Fruit fly (Drosophila melanogaster) whole organism, embryonic: ENCODE measurements around the gene Cyp4d21.
A peak's percentile ranks its signal among the peaks of the same experiment; 100 is the strongest.

ENCODE experiments used
- Awh ChIP-seq: fragments of 200-800 bp; sonication (Bioruptor generic); IDR thresholded peaks from 2 replicates; pipeline ENCODE4, ENCODE4 v1.3.6; 2022; ENCODE audit warnings: missing biosample characterization, missing genetic modification characterization
- CG10366 ChIP-seq: fragments of 200-800 bp; sonication (Bioruptor generic); IDR thresholded peaks from 2 replicates; pipeline ENCODE4 v1.3.6; 2022; ENCODE audit warnings: missing biosample characterization, missing genetic modification characterization
- CG12299 ChIP-seq: fragments of 200-800 bp; sonication (Bioruptor generic); optimal IDR thresholded peaks from 2 replicates; lab custom pipeline; 2018; ENCODE audit warnings: missing biosample characterization, mild to moderate bottlenecking, missing genetic modification characterization
- CG13287 ChIP-seq: fragments of 200-800 bp; sonication (Bioruptor generic); IDR thresholded peaks from 2 replicates; pipeline ENCODE4 v1.3.6; 2022; ENCODE audit warnings: missing biosample characterization, missing genetic modification characterization; ENCODE audit not compliant: partially characterized antibody
- CG14441 ChIP-seq: fragments of 200-800 bp; sonication (Bioruptor generic); IDR thresholded peaks from 2 replicates; pipeline ENCODE4 v1.3.6; 2022; ENCODE audit warnings: missing biosample characterization, missing genetic modification characterization
- CG16815 ChIP-seq: fragments of 200-800 bp; sonication (Bioruptor generic); optimal IDR thresholded peaks from 3 replicates; lab custom pipeline; 2017; ENCODE audit warnings: missing biosample characterization, mild to moderate bottlenecking, missing genetic modification characterization
- CG16863 ChIP-seq: fragments of 200-800 bp; sonication (Bioruptor generic); optimal IDR thresholded peaks from 3 replicates; lab custom pipeline; 2016; ENCODE audit warnings: missing biosample characterization, missing genetic modification characterization
- CG17359 ChIP-seq: fragments of 200-800 bp; sonication (Bioruptor generic); optimal IDR thresholded peaks from 3 replicates; lab custom pipeline; 2018; ENCODE audit warnings: missing biosample characterization, mild to moderate bottlenecking, missing genetic modification characterization, moderate library complexity
- CG17385 ChIP-seq: fragments of 200-800 bp; sonication (Bioruptor generic); optimal IDR thresholded peaks from 3 replicates; lab custom pipeline; 2018; ENCODE audit warnings: missing biosample characterization, mild to moderate bottlenecking, missing genetic modification characterization
- CG17568 ChIP-seq: fragments of 200-800 bp; sonication (Bioruptor generic); optimal IDR thresholded peaks from 2 replicates; lab custom pipeline; 2018; ENCODE audit warnings: missing biosample characterization, mild to moderate bottlenecking, missing genetic modification characterization, moderate library complexity
- CG2889 ChIP-seq: fragments of 200-800 bp; sonication (Bioruptor generic); IDR thresholded peaks from 3 replicates; pipeline ENCODE4 v1.3.6; 2022; ENCODE audit warnings: missing biosample characterization, missing genetic modification characterization
- CG30403 ChIP-seq: fragments of 200-800 bp; sonication (Bioruptor generic); optimal IDR thresholded peaks from 3 replicates; lab custom pipeline; 2016; ENCODE audit warnings: missing biosample characterization, missing genetic modification characterization
- CG34224 ChIP-seq: fragments of 200-800 bp; sonication (Bioruptor generic); IDR thresholded peaks from 3 replicates; pipeline ENCODE4 v1.3.6; 2022; ENCODE audit warnings: missing biosample characterization, missing genetic modification characterization; ENCODE audit not compliant: partially characterized antibody
- CG3838 ChIP-seq: fragments of 200-800 bp; sonication (Bioruptor generic); optimal IDR thresholded peaks from 3 replicates; lab custom pipeline; 2016; ENCODE audit warnings: missing biosample characterization, missing genetic modification characterization
- CG6272 ChIP-seq: fragments of 200-800 bp; sonication (Bioruptor generic); IDR thresholded peaks from 2 replicates; pipeline ENCODE4 v1.3.6; 2022; ENCODE audit warnings: missing biosample characterization, missing genetic modification characterization
- CG7271 ChIP-seq: fragments of 200-800 bp; sonication (Bioruptor generic); optimal IDR thresholded peaks from 2 replicates; lab custom pipeline; 2018; ENCODE audit warnings: missing biosample characterization, mild to moderate bottlenecking, missing genetic modification characterization, moderate library complexity
- CG7372 ChIP-seq: fragments of 200-800 bp; sonication (Bioruptor generic); IDR thresholded peaks from 2 replicates; pipeline ENCODE4 v1.3.6; 2022; ENCODE audit warnings: missing biosample characterization, missing genetic modification characterization
- CG7556 ChIP-seq: fragments of 200-800 bp; sonication (Bioruptor generic); optimal IDR thresholded peaks from 2 replicates; lab custom pipeline; 2017; ENCODE audit warnings: missing biosample characterization, mild to moderate bottlenecking, missing genetic modification characterization
- CG9437 ChIP-seq: fragments of 200-800 bp; sonication (Bioruptor generic); optimal IDR thresholded peaks from 2 replicates; lab custom pipeline; 2018; ENCODE audit warnings: missing biosample characterization, mild to moderate bottlenecking, missing genetic modification characterization
- CG9727 ChIP-seq: fragments of 200-800 bp; sonication (Bioruptor generic); optimal IDR thresholded peaks from 3 replicates; lab custom pipeline; 2017; ENCODE audit warnings: missing biosample characterization, mild to moderate bottlenecking, missing genetic modification characterization
- CG9797 ChIP-seq: fragments of 200-800 bp; sonication (Bioruptor generic); optimal IDR thresholded peaks from 3 replicates; lab custom pipeline; 2018; ENCODE audit warnings: missing biosample characterization, mild to moderate bottlenecking, missing genetic modification characterization
- D19B ChIP-seq: fragments of 200-800 bp; sonication (Bioruptor generic); optimal IDR thresholded peaks from 2 replicates; lab custom pipeline; 2017; ENCODE audit warnings: missing biosample characterization, mild to moderate bottlenecking, missing genetic modification characterization
- Dad ChIP-seq: fragments of 200-800 bp; sonication (Bioruptor generic); optimal IDR thresholded peaks from 3 replicates; lab custom pipeline; 2016; ENCODE audit warnings: missing biosample characterization, missing genetic modification characterization
- Dp ChIP-seq: fragments of 200-800 bp; sonication (Bioruptor generic); optimal IDR thresholded peaks from 2 replicates; lab custom pipeline; 2018; ENCODE audit warnings: missing biosample characterization, mild to moderate bottlenecking, missing genetic modification characterization, moderate library complexity
- E2f2 ChIP-seq: fragments of 200-800 bp; sonication (Bioruptor generic); IDR thresholded peaks from 2 replicates; pipeline ENCODE4 v1.3.6; 2022; ENCODE audit warnings: missing biosample characterization, missing genetic modification characterization
- Ets65A ChIP-seq: fragments of 200-800 bp; sonication (Bioruptor generic); peaks from one replicate; lab custom pipeline; 2016; ENCODE audit warnings: missing biosample characterization, missing genetic modification characterization
- Gsc ChIP-seq: fragments of 200-800 bp; sonication (Bioruptor generic); IDR thresholded peaks from 2 replicates; pipeline ENCODE4 v1.3.6; 2022; ENCODE audit warnings: missing biosample characterization, missing genetic modification characterization
- Hr51 ChIP-seq, 2 experiments: fragments of 200-800 bp; sonication (Bioruptor generic); optimal IDR thresholded peaks; 2 replicates in 1 of 2; 3 replicates in 1 of 2; lab custom pipeline; 2016 to 2018; ENCODE audit warnings: missing biosample characterization in 2 of 2, missing genetic modification characterization in 2 of 2, mild to moderate bottlenecking in 1 of 2, moderate library complexity in 1 of 2
- Oaz ChIP-seq: fragments of 200-800 bp; sonication (Bioruptor generic); IDR thresholded peaks from 2 replicates; pipeline ENCODE4 v1.3.6; 2022; ENCODE audit warnings: missing biosample characterization, missing genetic modification characterization
- Scr ChIP-seq: fragments of 200-800 bp; sonication (Bioruptor generic); IDR thresholded peaks from 2 replicates; pipeline ENCODE4 v1.3.6; 2022; ENCODE audit warnings: missing biosample characterization, missing genetic modification characterization; ENCODE audit not compliant: partially characterized antibody
- Sox100B ChIP-seq: fragments of 200-800 bp; sonication (Bioruptor generic); optimal IDR thresholded peaks from 3 replicates; lab custom pipeline; 2018; ENCODE audit warnings: missing biosample characterization, mild to moderate bottlenecking, missing genetic modification characterization
- Xrp1 ChIP-seq: fragments of 200-800 bp; sonication (Bioruptor generic); IDR thresholded peaks from 2 replicates; pipeline ENCODE4 v1.3.6; 2022; ENCODE audit warnings: missing biosample characterization, missing genetic modification characterization
- ato ChIP-seq: fragments of 200-800 bp; sonication (Bioruptor generic); IDR thresholded peaks from 2 replicates; pipeline ENCODE4 v1.3.6; 2022; ENCODE audit warnings: missing biosample characterization, missing genetic modification characterization; ENCODE audit not compliant: partially characterized antibody
- bab2 ChIP-seq: fragments of 200-800 bp; sonication (Bioruptor generic); optimal IDR thresholded peaks from 2 replicates; lab custom pipeline; 2016; ENCODE audit warnings: missing biosample characterization, missing genetic modification characterization
- corto ChIP-seq: fragments of 200-800 bp; sonication (Bioruptor generic); optimal IDR thresholded peaks from 2 replicates; lab custom pipeline; 2016; ENCODE audit warnings: missing biosample characterization, mild to moderate bottlenecking, missing genetic modification characterization, moderate library complexity
- croc ChIP-seq: fragments of 200-800 bp; sonication (Bioruptor generic); conservative IDR thresholded peaks from 3 replicates; pipeline ENCODE4 v1.3.6; 2022; ENCODE audit warnings: missing biosample characterization, missing genetic modification characterization
- dmrt99B ChIP-seq: fragments of 200-800 bp; sonication (Bioruptor generic); optimal IDR thresholded peaks from 2 replicates; lab custom pipeline; 2018; ENCODE audit warnings: missing biosample characterization, mild to moderate bottlenecking, missing genetic modification characterization, moderate library complexity
- lab ChIP-seq: fragments of 200-800 bp; sonication (Bioruptor generic); optimal IDR thresholded peaks from 3 replicates; lab custom pipeline; 2017; ENCODE audit warnings: missing biosample characterization, missing genetic modification characterization, mild to moderate bottlenecking, moderate library complexity, missing genetic modification reagents
- lola ChIP-seq, 3 experiments: fragments of >200 bp in 2 of 3; fragments of 200-800 bp in 1 of 3; sonication (Bioruptor generic) in 1 of 3; optimal IDR thresholded peaks; 2 replicates each; lab custom pipeline; 2017 to 2019; ENCODE audit warnings: missing biosample characterization in 3 of 3, missing genetic modification characterization in 3 of 3, mild to moderate bottlenecking in 1 of 3, moderate library complexity in 1 of 3
- nau ChIP-seq: fragments of 200-800 bp; sonication (Bioruptor generic); optimal IDR thresholded peaks from 3 replicates; lab custom pipeline; 2017; ENCODE audit warnings: missing biosample characterization, mild to moderate bottlenecking, missing genetic modification characterization, missing genetic modification reagents
- onecut ChIP-seq: fragments of 200-800 bp; sonication (Bioruptor generic); IDR thresholded peaks from 2 replicates; pipeline ENCODE4 v1.3.6; 2022; ENCODE audit warnings: missing biosample characterization, missing genetic modification characterization
- phol ChIP-seq: fragments of 200-800 bp; sonication (Bioruptor generic); optimal IDR thresholded peaks from 3 replicates; lab custom pipeline; 2018; ENCODE audit warnings: missing biosample characterization, mild to moderate bottlenecking, missing genetic modification characterization, moderate library complexity
- pzg ChIP-seq: fragments of 200-800 bp; sonication (Bioruptor generic); optimal IDR thresholded peaks from 3 replicates; lab custom pipeline; 2018; ENCODE audit warnings: missing biosample characterization, mild to moderate bottlenecking, missing genetic modification characterization, moderate library complexity
- row ChIP-seq: fragments of 200-800 bp; sonication (Bioruptor generic); IDR thresholded peaks from 3 replicates; pipeline ENCODE4 v1.3.6; 2022; ENCODE audit warnings: missing biosample characterization, missing genetic modification characterization
- seq ChIP-seq: fragments of 200-800 bp; sonication (Bioruptor generic); IDR thresholded peaks from 2 replicates; pipeline ENCODE4 v1.3.6; 2022; ENCODE audit warnings: missing biosample characterization, missing genetic modification characterization
- shn ChIP-seq: fragments of 200-800 bp; sonication (Bioruptor generic); optimal IDR thresholded peaks from 3 replicates; lab custom pipeline; 2016; ENCODE audit warnings: missing biosample characterization, missing genetic modification characterization
- sima ChIP-seq: fragments of 200-800 bp; sonication (Bioruptor generic); optimal IDR thresholded peaks from 2 replicates; lab custom pipeline; 2016; ENCODE audit warnings: missing biosample characterization, missing genetic modification characterization
- stwl ChIP-seq: fragments of 200-800 bp; sonication (Bioruptor generic); optimal IDR thresholded peaks from 3 replicates; lab custom pipeline; 2018; ENCODE audit warnings: missing biosample characterization, mild to moderate bottlenecking, missing genetic modification characterization, moderate library complexity
- sug ChIP-seq: fragments of 200-800 bp; optimal IDR thresholded peaks from 2 replicates; lab custom pipeline; 2019; ENCODE audit warnings: missing biosample characterization, mild to moderate bottlenecking, missing genetic modification characterization, moderate library complexity
- ttk ChIP-seq: fragments of 200-800 bp; sonication (Bioruptor generic); IDR thresholded peaks from 2 replicates; pipeline ENCODE4 v2.1.2; 2022; ENCODE audit warnings: missing biosample characterization, missing genetic modification characterization

Cyp4d21 gene

dm6 chr2L:7641606-7642190 lies 36.3 kb downstream of the Cyp4d21 start (continued):
- no peak for TF ChIP-seq CG3838 (GFP tag; lab: Kevin White, UChicago)
- TF ChIP-seq Awh (GFP tag; lab: Robert Waterston, UW): peak; percentile 70
- TF ChIP-seq CG9727 (GFP tag; lab: Kevin White, UChicago): no peak
- TF ChIP-seq CG14441 (GFP tag; lab: Robert Waterston, UW): peak; percentile 83
- TF ChIP-seq Gsc (GFP tag; lab: Robert Waterston, UW): peak; percentile 56
- peak; percentile 55; the same call in 2 of the 3 replicates for TF ChIP-seq row (GFP tag; lab: Robert Waterston, UW)
- TF ChIP-seq CG16863 (GFP tag; lab: Kevin White, UChicago): peak; percentile 44
- peak; percentile 70; the same call in 1 of the 2 replicates for TF ChIP-seq CG7372 (GFP tag; lab: Robert Waterston, UW)
- TF ChIP-seq CG2889 (GFP tag; lab: Robert Waterston, UW): peak; percentile 74; the same call in 2 of the 3 replicates
- TF ChIP-seq CG6272: peak; percentile 74
- TF ChIP-seq CG34224 (GFP tag; lab: Robert Waterston, UW): no peak
- TF ChIP-seq Ets65A (GFP tag; lab: Kevin White, UChicago): peak; percentile 94
- TF ChIP-seq nau (GFP tag; lab: Kevin White, UChicago): no peak
- no peak for TF ChIP-seq CG12299 (tag; lab: Kevin White, UChicago)
- peak; percentile 86 for TF ChIP-seq CG30403 (GFP tag; lab: Kevin White, UChicago)
- peak; percentile 61 for TF ChIP-seq croc (GFP tag; lab: Robert Waterston, UW)
- TF ChIP-seq phol: peak; percentile 40
- peak; percentile 95 for TF ChIP-seq shn (GFP tag; lab: Kevin White, UChicago)
- no peak for TF ChIP-seq sima (GFP tag; lab: Kevin White, UChicago)
- peak; percentile 54 for TF ChIP-seq CG16815
- no peak for TF ChIP-seq Hr51 (GFP tag; optimal IDR thresholded peaks at IDR 0.05; lab: Kevin White, UChicago)
- no peak for TF ChIP-seq Scr (GFP tag; lab: Robert Waterston, UW)
- TF ChIP-seq seq (GFP tag; lab: Robert Waterston, UW): no peak
- peak; percentile 82 for TF ChIP-seq CG10366 (GFP tag; lab: Robert Waterston, UW)
- TF ChIP-seq CG9797 (GFP tag; lab: Kevin White, UChicago): no peak
- peak; percentile 78 for TF ChIP-seq CG17568
- peak; percentile 56 for TF ChIP-seq E2f2 (GFP tag; lab: Robert Waterston, UW)
- TF ChIP-seq ttk: peak; percentile 81
- no peak for TF ChIP-seq ato (GFP tag; lab: Robert Waterston, UW)
- no peak for TF ChIP-seq pzg (GFP tag; lab: Kevin White, UChicago)
- no peak for TF ChIP-seq CG7556 (GFP tag; lab: Kevin White, UChicago)
- TF ChIP-seq onecut (GFP tag; lab: Robert Waterston, UW): peak; percentile 75
- peak; percentile 70 for TF ChIP-seq CG17385
- TF ChIP-seq D19B (GFP tag; lab: Kevin White, UChicago): no peak
- no peak for TF ChIP-seq dmrt99B (tag; lab: Kevin White, UChicago)
- TF ChIP-seq CG13287 (GFP tag; lab: Robert Waterston, UW): peak; percentile 41
- TF ChIP-seq lab (GFP tag; lab: Kevin White, UChicago): no peak
- TF ChIP-seq Dad (GFP tag; lab: Kevin White, UChicago): no peak
- no peak for TF ChIP-seq Sox100B (GFP tag; lab: Kevin White, UChicago)
- TF ChIP-seq sug (tag; lab: Kevin White, UChicago): no peak
- peak; percentile 80 for TF ChIP-seq stwl (tag; lab: Kevin White, UChicago)
- TF ChIP-seq CG17359 (tag; lab: Kevin White, UChicago): no peak
- peak; percentile 49 for TF ChIP-seq Dp (GFP tag; lab: Kevin White, UChicago)
- peak; percentile 46 for TF ChIP-seq CG7271 (tag; lab: Kevin White, UChicago)
- peak; percentile 69 for TF ChIP-seq CG9437 (GFP tag; lab: Kevin White, UChicago)
- peak; percentile 79 for TF ChIP-seq Oaz (GFP tag; lab: Robert Waterston, UW)
- TF ChIP-seq Xrp1: 0 out of 2 replicates have a peak, but pooled peaks have one; percentile 23
- no peak for TF ChIP-seq bab2 (GFP tag; lab: Kevin White, UChicago)
- no peak for TF ChIP-seq lola (GFP tag; optimal IDR thresholded peaks at IDR 0.05; lab: Kevin White, UChicago)
- TF ChIP-seq corto (GFP tag; lab: Kevin White, UChicago): no peak
